Fruit fly (Drosophila melanogaster) whole organism, embryonic: ENCODE measurements around the gene CG31219.

Source experiments
- CG10147 ChIP-seq: fragments of 200-800 bp; sonication (Bioruptor generic); optimal IDR thresholded peaks from 2 replicates; lab custom pipeline; 2019; ENCODE audit warnings: missing biosample characterization, mild to moderate bottlenecking, missing genetic modification characterization, moderate library complexity
- CG10267 ChIP-seq: fragments of 200-800 bp; sonication (Bioruptor generic); optimal IDR thresholded peaks from 2 replicates; lab custom pipeline; 2018; ENCODE audit warnings: missing biosample characterization, mild to moderate bottlenecking, missing genetic modification characterization, moderate library complexity
- CG11093 ChIP-seq: fragments of 200-800 bp; sonication (Bioruptor generic); IDR thresholded peaks from 3 replicates; pipeline ENCODE4 v1.3.6; 2022; ENCODE audit warnings: missing biosample characterization, missing genetic modification characterization
- CG11504 ChIP-seq: fragments of 200-800 bp; sonication (Bioruptor generic); optimal IDR thresholded peaks from 3 replicates; lab custom pipeline; 2019; ENCODE audit warnings: missing biosample characterization, mild to moderate bottlenecking, missing genetic modification characterization, moderate library complexity
- CG12219 ChIP-seq: fragments of 200-800 bp; sonication (Bioruptor generic); optimal IDR thresholded peaks from 3 replicates; lab custom pipeline; 2018; ENCODE audit warnings: missing biosample characterization, mild to moderate bottlenecking, missing genetic modification characterization
- CG13424 ChIP-seq: fragments of 200-800 bp; sonication (Bioruptor generic); optimal IDR thresholded peaks from 2 replicates; lab custom pipeline; 2019; ENCODE audit warnings: missing biosample characterization, mild to moderate bottlenecking, missing genetic modification characterization, moderate library complexity
- CG15601 ChIP-seq: fragments of 200-800 bp; sonication (Bioruptor generic); optimal IDR thresholded peaks from 3 replicates; lab custom pipeline; 2019; ENCODE audit warnings: missing biosample characterization, mild to moderate bottlenecking, missing genetic modification characterization, moderate library complexity
- CG17802 ChIP-seq: fragments of 200-800 bp; sonication (Bioruptor generic); optimal IDR thresholded peaks from 2 replicates; lab custom pipeline; 2018; ENCODE audit warnings: missing biosample characterization, mild to moderate bottlenecking, missing genetic modification characterization, moderate library complexity
- CG1792 ChIP-seq: fragments of 200-800 bp; sonication (Bioruptor generic); optimal IDR thresholded peaks from 2 replicates; lab custom pipeline; 2016; ENCODE audit warnings: missing biosample characterization, missing genetic modification characterization
- CG18599 ChIP-seq: fragments of 200-800 bp; sonication (Bioruptor generic); optimal IDR thresholded peaks from 3 replicates; lab custom pipeline; 2017; ENCODE audit warnings: missing biosample characterization, missing genetic modification characterization, mild to moderate bottlenecking, moderate library complexity, missing genetic modification reagents
- CG2116 ChIP-seq: fragments of 200-800 bp; sonication (Bioruptor generic); optimal IDR thresholded peaks from 3 replicates; lab custom pipeline; 2018; ENCODE audit warnings: missing biosample characterization, mild to moderate bottlenecking, missing genetic modification characterization
- CG34376 ChIP-seq: fragments of 200-800 bp; sonication (Bioruptor generic); optimal IDR thresholded peaks from 2 replicates; lab custom pipeline; 2018; ENCODE audit warnings: missing biosample characterization, mild to moderate bottlenecking, missing genetic modification characterization
- CG4617 ChIP-seq: fragments of 200-800 bp; sonication (Bioruptor generic); optimal IDR thresholded peaks from 3 replicates; lab custom pipeline; 2016; ENCODE audit warnings: missing biosample characterization, missing genetic modification characterization, borderline replicate concordance
- CG4854 ChIP-seq: fragments of 200-800 bp; sonication (Bioruptor generic); optimal IDR thresholded peaks from 2 replicates; lab custom pipeline; 2016; ENCODE audit warnings: missing biosample characterization, missing genetic modification characterization, inconsistent platforms
- CG5180 ChIP-seq: fragments of 200-800 bp; sonication (Bioruptor generic); optimal IDR thresholded peaks from 3 replicates; lab custom pipeline; 2017; ENCODE audit warnings: missing biosample characterization, missing genetic modification characterization, mild to moderate bottlenecking, moderate library complexity, missing genetic modification reagents
- CG6175 ChIP-seq: fragments of 200-800 bp; sonication (Bioruptor generic); IDR thresholded peaks from 3 replicates; pipeline ENCODE4 v1.3.6; 2022; ENCODE audit warnings: missing biosample characterization, missing genetic modification characterization
- CG6654 ChIP-seq: fragments of 200-800 bp; sonication (Bioruptor generic); optimal IDR thresholded peaks from 2 replicates; lab custom pipeline; 2017; ENCODE audit warnings: missing biosample characterization, mild to moderate bottlenecking, missing genetic modification characterization
- CG7786 ChIP-seq: fragments of 200-800 bp; sonication (Bioruptor generic); optimal IDR thresholded peaks from 2 replicates; lab custom pipeline; 2016; ENCODE audit warnings: missing biosample characterization, missing genetic modification characterization
- CG7839 ChIP-seq: fragments of 200-800 bp; sonication (Bioruptor generic); optimal IDR thresholded peaks from 3 replicates; lab custom pipeline; 2018; ENCODE audit warnings: missing biosample characterization, mild to moderate bottlenecking, missing genetic modification characterization, moderate library complexity
- CG8765 ChIP-seq: fragments of 200-800 bp; sonication (Bioruptor generic); IDR thresholded peaks from 2 replicates; pipeline ENCODE4 v1.3.6; 2022; ENCODE audit warnings: missing biosample characterization, missing genetic modification characterization
- CG9932 ChIP-seq: fragments of 200-800 bp; sonication (Bioruptor generic); IDR thresholded peaks from 2 replicates; pipeline ENCODE4 v1.3.6; 2022; ENCODE audit warnings: missing biosample characterization, missing genetic modification characterization
- Gsc ChIP-seq: fragments of 200-800 bp; sonication (Bioruptor generic); IDR thresholded peaks from 2 replicates; pipeline ENCODE4 v1.3.6; 2022; ENCODE audit warnings: missing biosample characterization, missing genetic modification characterization
- Hr51 ChIP-seq, 2 experiments: fragments of 200-800 bp; sonication (Bioruptor generic); optimal IDR thresholded peaks; 2 replicates in 1 of 2; 3 replicates in 1 of 2; lab custom pipeline; 2016 to 2018; ENCODE audit warnings: missing biosample characterization in 2 of 2, missing genetic modification characterization in 2 of 2, mild to moderate bottlenecking in 1 of 2, moderate library complexity in 1 of 2
- Lim3 ChIP-seq: fragments of 200-800 bp; sonication (Bioruptor generic); IDR thresholded peaks from 2 replicates; pipeline ENCODE4 v1.3.6; 2022; ENCODE audit warnings: missing biosample characterization, missing genetic modification characterization
- NC2β ChIP-seq: fragments of 200-800 bp; sonication (Bioruptor generic); optimal IDR thresholded peaks from 2 replicates; lab custom pipeline; 2016; ENCODE audit warnings: missing biosample characterization, missing genetic modification characterization
- NK7.1 ChIP-seq: fragments of 200-800 bp; sonication (Bioruptor generic); optimal IDR thresholded peaks from 3 replicates; lab custom pipeline; 2016; ENCODE audit warnings: missing biosample characterization, missing genetic modification characterization
- Nf-YA ChIP-seq: fragments of 200-800 bp; sonication (Bioruptor generic); IDR thresholded peaks from 2 replicates; pipeline ENCODE4 v1.3.6; 2022; ENCODE audit warnings: missing biosample characterization, missing genetic modification characterization
- Opbp ChIP-seq: fragments of 200-800 bp; sonication (Bioruptor generic); IDR thresholded peaks from 3 replicates; pipeline ENCODE4 v1.3.6; 2022; ENCODE audit warnings: missing biosample characterization, missing genetic modification characterization; ENCODE audit not compliant: partially characterized antibody
- Trl ChIP-seq, 3 experiments: fragments of >200 bp in 2 of 3; fragments of 200-800 bp in 1 of 3; sonication (Bioruptor generic) in 1 of 3; optimal IDR thresholded peaks; 2 replicates in 1 of 3; 3 replicates in 2 of 3; lab custom pipeline; 2016 to 2017; ENCODE audit warnings: missing biosample characterization in 1 of 3, missing genetic modification characterization in 1 of 3
- cg ChIP-seq: fragments of 200-800 bp; sonication (Bioruptor generic); optimal IDR thresholded peaks from 3 replicates; lab custom pipeline; 2019; ENCODE audit warnings: missing biosample characterization, mild to moderate bottlenecking, missing genetic modification characterization, moderate library complexity
- chif ChIP-seq, 2 experiments: fragments of 200-800 bp; sonication (Bioruptor generic); optimal IDR thresholded peaks; 3 replicates each; lab custom pipeline; 2016; ENCODE audit warnings: missing biosample characterization in 2 of 2, missing genetic modification characterization in 2 of 2
- ems ChIP-seq: fragments of 200-800 bp; sonication (Bioruptor generic); optimal IDR thresholded peaks from 3 replicates; lab custom pipeline; 2016; ENCODE audit warnings: missing biosample characterization, missing genetic modification characterization
- grau ChIP-seq: fragments of 200-800 bp; optimal IDR thresholded peaks from 3 replicates; lab custom pipeline; 2019; ENCODE audit warnings: missing biosample characterization, mild to moderate bottlenecking, missing genetic modification characterization, moderate library complexity
- kni ChIP-seq: fragments of 200-800 bp; sonication (Bioruptor generic); optimal IDR thresholded peaks from 3 replicates; lab custom pipeline; 2017; ENCODE audit warnings: mild to moderate bottlenecking, missing biosample characterization, missing genetic modification reagents, missing genetic modification characterization
- otp ChIP-seq: fragments of 200-800 bp; sonication (Bioruptor generic); IDR thresholded peaks from 3 replicates; pipeline ENCODE4, ENCODE4 v1.3.6; 2022; ENCODE audit warnings: missing biosample characterization, missing genetic modification characterization
- pho ChIP-seq: fragments of 200-800 bp; sonication (Bioruptor generic); optimal IDR thresholded peaks from 2 replicates; lab custom pipeline; 2016; ENCODE audit warnings: missing biosample characterization, missing genetic modification characterization
- ranshi ChIP-seq: fragments of 200-800 bp; sonication (Bioruptor generic); IDR thresholded peaks from 2 replicates; pipeline ENCODE4 v1.3.6; 2022; ENCODE audit warnings: missing biosample characterization, missing genetic modification characterization
- shn ChIP-seq: fragments of 200-800 bp; sonication (Bioruptor generic); optimal IDR thresholded peaks from 3 replicates; lab custom pipeline; 2016; ENCODE audit warnings: missing biosample characterization, missing genetic modification characterization
- sob ChIP-seq: fragments of 200-800 bp; sonication (Bioruptor generic); IDR thresholded peaks from 2 replicates; pipeline ENCODE4 v1.3.6; 2022; ENCODE audit warnings: missing biosample characterization, missing genetic modification characterization
- trem ChIP-seq: fragments of 200-800 bp; optimal IDR thresholded peaks from 3 replicates; lab custom pipeline; 2019; ENCODE audit warnings: missing biosample characterization, mild to moderate bottlenecking, missing genetic modification characterization, moderate library complexity
- z ChIP-seq: fragments of 200-800 bp; sonication (Bioruptor generic); IDR thresholded peaks from 3 replicates; pipeline ENCODE4 v1.3.6; 2022; ENCODE audit warnings: missing biosample characterization, missing genetic modification characterization
- zen2 ChIP-seq: fragments of 200-800 bp; sonication (Bioruptor generic); IDR thresholded peaks from 3 replicates; pipeline ENCODE4 v1.3.6; 2022; ENCODE audit warnings: missing biosample characterization, missing genetic modification characterization; ENCODE audit not compliant: partially characterized antibody

The CG31219 gene

dm6 chr3R:19671223-19671991, 20.6 kb downstream of the CG31219 start, which contains the start of gene Naam (continued):
- no peak for TF ChIP-seq Opbp
- peak; percentile 70 for TF ChIP-seq CG13424 (tag; lab: Kevin White, UChicago)
- TF ChIP-seq CG4854, result peak; percentile 54
- TF ChIP-seq Nf-YA (GFP tag; lab: Robert Waterston, UW), result peak; percentile 45; the same call in 1 of the 2 replicates
- peak; percentile 77 for TF ChIP-seq NK7.1 (GFP tag; lab: Kevin White, UChicago)
- TF ChIP-seq CG18599 (GFP tag; lab: Kevin White, UChicago), result peak; percentile 94
- TF ChIP-seq ranshi (GFP tag; lab: Robert Waterston, UW), result peak; percentile 60; the same call in 1 of the 2 replicates
- TF ChIP-seq CG10147 (GFP tag; lab: Kevin White, UChicago), result peak; percentile 74
- peak; percentile 41 for TF ChIP-seq CG6654 (GFP tag; lab: Kevin White, UChicago)
- TF ChIP-seq Lim3 (GFP tag; lab: Robert Waterston, UW), result no peak
- peak; percentile 50 to 69 for TF ChIP-seq chif (GFP tag; optimal IDR thresholded peaks at IDR 0.05; lab: Kevin White, UChicago)
- TF ChIP-seq CG12219 (GFP tag; lab: Kevin White, UChicago), result peak; percentile 66
- peak; percentile 52 for TF ChIP-seq CG4617 (GFP tag; lab: Kevin White, UChicago)
- TF ChIP-seq Gsc (GFP tag; lab: Robert Waterston, UW), result no peak
- peak; percentile 75 for TF ChIP-seq grau (tag; lab: Kevin White, UChicago)
- TF ChIP-seq shn (GFP tag; lab: Kevin White, UChicago), result peak; percentile 73
- TF ChIP-seq otp (GFP tag; lab: Robert Waterston, UW), result peak; percentile 62; the same call in 1 of the 3 replicates
- TF ChIP-seq CG15601 (tag; lab: Kevin White, UChicago), result no peak
- peak; percentile 41 for TF ChIP-seq CG17802 (tag; lab: Kevin White, UChicago)
- TF ChIP-seq cg (GFP tag; lab: Kevin White, UChicago), result no peak
- TF ChIP-seq CG11093, result no peak
- peak; percentile 58 to 85 for TF ChIP-seq Hr51 (GFP tag; optimal IDR thresholded peaks at IDR 0.05; lab: Kevin White, UChicago)
- peak; percentile 85 for TF ChIP-seq CG7786 (GFP tag; lab: Kevin White, UChicago)
- TF ChIP-seq sob (GFP tag; lab: Robert Waterston, UW), result peak; percentile 82
- TF ChIP-seq kni (GFP tag; lab: Kevin White, UChicago), result no peak
- peak; percentile 35 for TF ChIP-seq trem
- TF ChIP-seq CG6175 (GFP tag; lab: Robert Waterston, UW), result no peak
- TF ChIP-seq CG8765 (GFP tag; lab: Robert Waterston, UW), result 0 out of 2 replicates have a peak, but pooled peaks have one; percentile 24
- peak; percentile 67 for TF ChIP-seq CG1792
- TF ChIP-seq CG2116 (GFP tag; lab: Kevin White, UChicago), result peak; percentile 41
- TF ChIP-seq CG5180 (GFP tag; lab: Kevin White, UChicago), result peak; percentile 45
- no peak for TF ChIP-seq zen2 (GFP tag; lab: Robert Waterston, UW)
- peak; percentile 42 for TF ChIP-seq NC2β
- peak; percentile 82 for TF ChIP-seq CG9932 (GFP tag; lab: Robert Waterston, UW)
- peak; percentile 66 for TF ChIP-seq CG34376 (GFP tag; lab: Kevin White, UChicago)
- peak; percentile 57 for TF ChIP-seq CG10267 (tag; lab: Kevin White, UChicago)
- peak; percentile 79 for TF ChIP-seq CG7839 (tag; lab: Kevin White, UChicago)
- TF ChIP-seq z, result no peak
- TF ChIP-seq CG11504 (tag; lab: Kevin White, UChicago), result peak; percentile 76
- TF ChIP-seq pho, result peak; percentile 81
- peak; percentile 45 to 74 for TF ChIP-seq Trl (optimal IDR thresholded peaks at IDR 0.05; lab: Kevin White, UChicago)
- peak; percentile 87 for TF ChIP-seq Trl (GFP tag; optimal IDR thresholded peaks at IDR 0.05; lab: Kevin White, UChicago)
- peak; percentile 81 for TF ChIP-seq ems (GFP tag; lab: Kevin White, UChicago)
